Worm (Caenorhabditis elegans): Measurements from ENCODE around the gene clc-4.

The clc-4 gene

ce11 chrX:10768289-10769153 lies 15.2 kb downstream of the clc-4 start:
- no peak for TF ChIP-seq hlh-30 (tag; optimal IDR thresholded peaks at IDR 0.05; ENCODE audit: insufficient read depth)
- no peak for TF ChIP-seq syd-9 (tag; optimal IDR thresholded peaks at IDR 0.05)
- no peak for TF ChIP-seq C38D4.7 (GFP tag; optimal IDR thresholded peaks at IDR 0.05)
- TF ChIP-seq F13H6.1 (tag; optimal IDR thresholded peaks at IDR 0.05) = no peak
- TF ChIP-seq nhr-232 (tag; optimal IDR thresholded peaks at IDR 0.05) = no peak
- no peak for TF ChIP-seq ceh-2 (tag; optimal IDR thresholded peaks at IDR 0.05)
- no peak for TF ChIP-seq mec-3 (tag; optimal IDR thresholded peaks at IDR 0.05; ENCODE audit: borderline replicate concordance)
- no peak for TF ChIP-seq zip-5 (tag; optimal IDR thresholded peaks at IDR 0.05)
- TF ChIP-seq hlh-13 (GFP tag; optimal IDR thresholded peaks at IDR 0.05) = no peak
- TF ChIP-seq C08G9.2 (tag; optimal IDR thresholded peaks at IDR 0.05) = no peak
- no peak for TF ChIP-seq madf-2 (tag; optimal IDR thresholded peaks at IDR 0.05)
- no peak for TF ChIP-seq pha-4 (tag; optimal IDR thresholded peaks at IDR 0.05)
- no peak for TF ChIP-seq odd-2 (tag; optimal IDR thresholded peaks at IDR 0.05)
- no peak for TF ChIP-seq ceh-31 (tag; optimal IDR thresholded peaks at IDR 0.05)
- TF ChIP-seq eyg-1 (tag; optimal IDR thresholded peaks at IDR 0.05) = no peak
- no peak for TF ChIP-seq fkh-10 (GFP tag; optimal IDR thresholded peaks at IDR 0.05)
- no peak for TF ChIP-seq ets-4 (tag; optimal IDR thresholded peaks at IDR 0.05)
- TF ChIP-seq Y22D7AL.16 (tag; optimal IDR thresholded peaks at IDR 0.05) = no peak

ce11 chrX:10767669-10768068 lies 16.1 kb downstream of the clc-4 start:
- TF ChIP-seq ama-1 (optimal IDR thresholded peaks at IDR 0.05) (no peak), ceh-14 (tag; optimal IDR thresholded peaks at IDR 0.05) (no peak), dmd-4 (tag; optimal IDR thresholded peaks at IDR 0.05; ENCODE audit: borderline replicate concordance) (no peak), npax-4 (tag; optimal IDR thresholded peaks at IDR 0.05) (no peak), zip-5 (tag; optimal IDR thresholded peaks at IDR 0.05) (no peak), nfya-1 (tag; optimal IDR thresholded peaks at IDR 0.05) (no peak), lin-11 (tag; optimal IDR thresholded peaks at IDR 0.05) (no peak), ceh-30 (tag; optimal IDR thresholded peaks at IDR 0.05) (no peak), F13H6.1 (tag; optimal IDR thresholded peaks at IDR 0.05) (no peak)

ce11 chrX:10766966-10767644 lies 16.6 kb downstream of the clc-4 start:
- TF ChIP-seq ceh-24 (tag; optimal IDR thresholded peaks at IDR 0.05) = no peak
- no peak for TF ChIP-seq pat-9 (tag; optimal IDR thresholded peaks at IDR 0.05)
- TF ChIP-seq hlh-8 (tag; optimal IDR thresholded peaks at IDR 0.05) = no peak
- no peak for TF ChIP-seq F13H6.1 (tag; optimal IDR thresholded peaks at IDR 0.05)
- no peak for TF ChIP-seq C08G9.2 (tag; optimal IDR thresholded peaks at IDR 0.05)
- no peak for TF ChIP-seq lim-6 (tag; optimal IDR thresholded peaks at IDR 0.05)
- no peak for TF ChIP-seq madf-2 (tag; optimal IDR thresholded peaks at IDR 0.05)
- no peak for TF ChIP-seq T23F11.4 (GFP tag; optimal IDR thresholded peaks at IDR 0.05)
- TF ChIP-seq odd-2 (tag; optimal IDR thresholded peaks at IDR 0.05) = no peak
- TF ChIP-seq hlh-15 (tag; optimal IDR thresholded peaks at IDR 0.05) = no peak
- no peak for TF ChIP-seq ceh-48 (tag; optimal IDR thresholded peaks at IDR 0.05)
- no peak for TF ChIP-seq ceh-9 (tag; optimal IDR thresholded peaks at IDR 0.05)
- TF ChIP-seq ahr-1 (tag; optimal IDR thresholded peaks at IDR 0.05) = no peak
- no peak for TF ChIP-seq fkh-10 (GFP tag; optimal IDR thresholded peaks at IDR 0.05)
- TF ChIP-seq sox-2 (GFP tag; IDR thresholded peaks at IDR 0.05) = no peak
- no peak for TF ChIP-seq pax-1 (tag; optimal IDR thresholded peaks at IDR 0.05)
- no peak for TF ChIP-seq unc-86 (tag; optimal IDR thresholded peaks at IDR 0.05)
- TF ChIP-seq ceh-30 (tag; optimal IDR thresholded peaks at IDR 0.05) = no peak
- TF ChIP-seq dmd-4 (tag; optimal IDR thresholded peaks at IDR 0.05; ENCODE audit: borderline replicate concordance) = no peak
- TF ChIP-seq fkh-6 (tag; optimal IDR thresholded peaks at IDR 0.05) = no peak

Measured in whole organism, late embryonic.